Worm (Caenorhabditis elegans) whole organism, L2 larva: ENCODE measurements around the gene F48G7.4.

Source experiments
- C34F6.9 ChIP-seq: fragments of 150-350 bp; optimal IDR thresholded peaks from 2 replicates; lab custom pipeline; 2014; ENCODE audit warnings: missing biosample characterization, missing genetic modification characterization
- F13H6.1 ChIP-seq: sonication (generic microtip); optimal IDR thresholded peaks from 2 replicates; lab custom pipeline; 2016; ENCODE audit warnings: missing genetic modification characterization, missing compliant biosample characterization
- R02D3.7 ChIP-seq: fragments of 150-350 bp; optimal IDR thresholded peaks from 2 replicates; lab custom pipeline; 2014; ENCODE audit warnings: missing biosample characterization, missing genetic modification characterization
- Y55F3AM.14 ChIP-seq: fragments of 200-800 bp; sonication (Bioruptor generic); optimal IDR thresholded peaks from 2 replicates; lab custom pipeline; 2018; ENCODE audit warnings: mild to moderate bottlenecking, missing genetic modification characterization, missing compliant biosample characterization
- ZK546.5 ChIP-seq: sonication (generic microtip); optimal IDR thresholded peaks from 2 replicates; lab custom pipeline; 2017; ENCODE audit warnings: missing biosample characterization, missing genetic modification characterization
- alr-1 ChIP-seq: fragments of 150-350 bp; optimal IDR thresholded peaks from 2 replicates; lab custom pipeline; 2014; ENCODE audit warnings: missing biosample characterization, missing genetic modification characterization
- ama-1 ChIP-seq: fragments of 150-350 bp; optimal IDR thresholded peaks from 2 replicates; lab custom pipeline; 2018; ENCODE audit warnings: inconsistent platforms
- ceh-16 ChIP-seq: fragments of 150-350 bp; optimal IDR thresholded peaks from 2 replicates; lab custom pipeline; 2014; ENCODE audit warnings: missing biosample characterization, missing genetic modification characterization
- ceh-82 ChIP-seq: fragments of 150-350 bp; optimal IDR thresholded peaks from 2 replicates; lab custom pipeline; 2014; ENCODE audit warnings: missing biosample characterization, missing genetic modification characterization
- crh-2 ChIP-seq: sonication (generic microtip); optimal IDR thresholded peaks from 2 replicates; lab custom pipeline; 2017; ENCODE audit warnings: missing biosample characterization, missing genetic modification characterization
- dmd-4 ChIP-seq: sonication (generic microtip); optimal IDR thresholded peaks from 2 replicates; lab custom pipeline; 2017; ENCODE audit warnings: missing biosample characterization, missing genetic modification characterization
- egl-27 ChIP-seq: sonication (generic microtip); optimal IDR thresholded peaks from 3 replicates; lab custom pipeline; 2017; ENCODE audit warnings: missing biosample characterization, missing genetic modification reagents, missing genetic modification characterization
- elt-3 ChIP-seq: sonication (generic microtip); optimal IDR thresholded peaks from 2 replicates; lab custom pipeline; 2017; ENCODE audit warnings: missing biosample characterization, missing genetic modification characterization
- fos-1 ChIP-seq: fragments of 150-350 bp; optimal IDR thresholded peaks from 2 replicates; lab custom pipeline; 2014; ENCODE audit warnings: missing biosample characterization, missing genetic modification characterization
- gmeb-1 ChIP-seq: fragments of 150-350 bp; optimal IDR thresholded peaks from 2 replicates; lab custom pipeline; 2014; ENCODE audit warnings: missing biosample characterization, missing genetic modification characterization
- lin-11 ChIP-seq: fragments of 150-350 bp; sonication (generic microtip); optimal IDR thresholded peaks from 2 replicates; lab custom pipeline; 2014; ENCODE audit warnings: missing biosample characterization, missing genetic modification characterization, inconsistent platforms, mixed read lengths
- lin-13 ChIP-seq: fragments of 150-350 bp; optimal IDR thresholded peaks from 2 replicates; lab custom pipeline; 2014; ENCODE audit warnings: missing biosample characterization, missing genetic modification reagents, missing genetic modification characterization
- lsy-2 ChIP-seq, 2 experiments: fragments of 150-350 bp in 1 of 2; sonication (generic microtip) in 1 of 2; optimal IDR thresholded peaks; 2 replicates each; lab custom pipeline; 2014 to 2017; ENCODE audit warnings: missing biosample characterization in 2 of 2, missing genetic modification characterization in 2 of 2
- mab-5 ChIP-seq: fragments of 150-350 bp; optimal IDR thresholded peaks from 2 replicates; lab custom pipeline; 2014; ENCODE audit warnings: missing biosample characterization, missing genetic modification characterization
- mbf-1 ChIP-seq: sonication (generic microtip); optimal IDR thresholded peaks from 2 replicates; lab custom pipeline; 2017; ENCODE audit warnings: missing biosample characterization, missing genetic modification characterization
- mdl-1 ChIP-seq, 2 experiments: fragments of 150-350 bp in 1 of 2; sonication (generic microtip) in 1 of 2; optimal IDR thresholded peaks; 2 replicates each; lab custom pipeline; 2017; ENCODE audit warnings: missing biosample characterization in 2 of 2, missing genetic modification characterization in 2 of 2
- nhr-10 ChIP-seq: sonication (generic microtip); optimal IDR thresholded peaks from 2 replicates; lab custom pipeline; 2017; ENCODE audit warnings: missing biosample characterization, missing genetic modification characterization
- nhr-11 ChIP-seq: fragments of 150-350 bp; optimal IDR thresholded peaks from 2 replicates; lab custom pipeline; 2014; ENCODE audit warnings: missing biosample characterization, missing genetic modification characterization
- nhr-129 ChIP-seq: fragments of 150-350 bp; optimal IDR thresholded peaks from 2 replicates; lab custom pipeline; 2014; ENCODE audit warnings: missing biosample characterization, missing genetic modification characterization
- nhr-21 ChIP-seq: fragments of 150-350 bp; optimal IDR thresholded peaks from 2 replicates; lab custom pipeline; 2014; ENCODE audit warnings: missing biosample characterization, missing genetic modification characterization
- nhr-237 ChIP-seq: fragments of 150-350 bp; optimal IDR thresholded peaks from 2 replicates; lab custom pipeline; 2014; ENCODE audit warnings: missing biosample characterization, missing genetic modification characterization
- nhr-25 ChIP-seq: fragments of 150-350 bp; sonication (generic microtip); optimal IDR thresholded peaks from 3 replicates; lab custom pipeline; 2014; ENCODE audit warnings: missing biosample characterization, missing genetic modification characterization
- nhr-6 ChIP-seq: fragments of 150-350 bp; optimal IDR thresholded peaks from 2 replicates; lab custom pipeline; 2014; ENCODE audit warnings: missing biosample characterization, missing genetic modification characterization
- nhr-77 ChIP-seq: fragments of 150-350 bp; optimal IDR thresholded peaks from 2 replicates; lab custom pipeline; 2014; ENCODE audit warnings: missing biosample characterization, missing genetic modification characterization
- sem-4 ChIP-seq: fragments of 150-350 bp; optimal IDR thresholded peaks from 2 replicates; lab custom pipeline; 2014; ENCODE audit warnings: missing biosample characterization, missing genetic modification reagents, missing genetic modification characterization
- skn-1 ChIP-seq: sonication (generic microtip); optimal IDR thresholded peaks from 2 replicates; lab custom pipeline; 2017; ENCODE audit warnings: missing biosample characterization, missing genetic modification characterization
- sma-3 ChIP-seq: sonication (generic microtip); optimal IDR thresholded peaks from 2 replicates; lab custom pipeline; 2016; ENCODE audit warnings: missing genetic modification reagents, missing genetic modification characterization, missing compliant biosample characterization
- sma-9 ChIP-seq, 2 experiments: fragments of 150-350 bp in 1 of 2; sonication (generic microtip) in 1 of 2; optimal IDR thresholded peaks; 2 replicates each; lab custom pipeline; 2014 to 2016; ENCODE audit warnings: missing genetic modification characterization in 2 of 2, mild to moderate bottlenecking in 1 of 2, missing biosample characterization in 1 of 2, missing compliant biosample characterization in 1 of 2, missing genetic modification reagents in 1 of 2, moderate library complexity in 1 of 2
- snpc-4 ChIP-seq: fragments of 150-350 bp; optimal IDR thresholded peaks from 2 replicates; lab custom pipeline; 2014; ENCODE audit warnings: missing biosample characterization, missing genetic modification characterization
- unc-39 ChIP-seq: fragments of 150-350 bp; optimal IDR thresholded peaks from 2 replicates; lab custom pipeline; 2014; ENCODE audit warnings: missing biosample characterization, missing genetic modification characterization
- unc-55 ChIP-seq: fragments of 150-350 bp; sonication (generic microtip); optimal IDR thresholded peaks from 3 replicates; lab custom pipeline; 2014; ENCODE audit warnings: missing biosample characterization, missing genetic modification reagents, missing genetic modification characterization
- unc-62 ChIP-seq: fragments of 150-350 bp; optimal IDR thresholded peaks from 2 replicates; lab custom pipeline; 2014; ENCODE audit warnings: missing biosample characterization, missing genetic modification reagents, missing genetic modification characterization
- zag-1 ChIP-seq: fragments of 150-350 bp; optimal IDR thresholded peaks from 2 replicates; lab custom pipeline; 2014; ENCODE audit warnings: missing biosample characterization, missing genetic modification characterization
- ztf-1 ChIP-seq: fragments of 200-800 bp; sonication (Bioruptor generic); conservative IDR thresholded peaks from 2 replicates; pipeline ENCODE4 v1.3.6; 2022; ENCODE audit warnings: missing genetic modification characterization, missing compliant biosample characterization
- ztf-11 ChIP-seq: sonication (generic microtip); optimal IDR thresholded peaks from 2 replicates; lab custom pipeline; 2017; ENCODE audit warnings: missing biosample characterization, missing genetic modification characterization
- ztf-4 ChIP-seq: fragments of 150-350 bp; optimal IDR thresholded peaks from 2 replicates; lab custom pipeline; 2014; ENCODE audit warnings: missing biosample characterization, missing genetic modification characterization

The F48G7.4 gene

ce11 chrV:619054-619453 is at the start of gene F48G7.4:
Gene F48G7.4, plus strand, starts transcription at chrV:619453.
- no peak for TF ChIP-seq ama-1 (lab: Kevin White, UChicago)
- peak; percentile 79 for TF ChIP-seq fos-1
- TF ChIP-seq nhr-129 (tag; lab: Kevin White, UChicago) = peak; percentile 67
- TF ChIP-seq unc-55 (GFP tag; lab: Kevin White, UChicago) = peak; percentile 92
- TF ChIP-seq gmeb-1 = peak; percentile 8
- peak; percentile 51 for TF ChIP-seq nhr-25
- peak; percentile 51 for TF ChIP-seq sem-4 (tag; lab: Kevin White, UChicago)
- TF ChIP-seq elt-3 (tag; lab: Kevin White, UChicago) = no peak
- peak; percentile 67 for TF ChIP-seq crh-2 (tag; lab: Kevin White, UChicago)
- no peak for TF ChIP-seq R02D3.7
- no peak for TF ChIP-seq nhr-237 (tag; lab: Kevin White, UChicago)
- TF ChIP-seq lsy-2 (tag; optimal IDR thresholded peaks at IDR 0.05; lab: Kevin White, UChicago) = peak in 1 of 2 experiments; percentile 83
- TF ChIP-seq snpc-4 (tag; lab: Kevin White, UChicago) = peak; percentile 32
- no peak for TF ChIP-seq nhr-11 (tag; lab: Kevin White, UChicago)
- no peak for TF ChIP-seq lin-11
- TF ChIP-seq C34F6.9 (tag; lab: Kevin White, UChicago) = peak; percentile 88
- no peak for TF ChIP-seq alr-1 (tag; lab: Kevin White, UChicago)
- TF ChIP-seq unc-62 (GFP tag; lab: Kevin White, UChicago) = peak; percentile 58
- peak; percentile 25 for TF ChIP-seq ztf-4
- TF ChIP-seq skn-1 (tag; lab: Kevin White, UChicago) = no peak
- no peak for TF ChIP-seq dmd-4 (tag; lab: Kevin White, UChicago)
- peak; percentile 44 for TF ChIP-seq lin-13
- peak; percentile 91 for TF ChIP-seq sma-9 (GFP tag; optimal IDR thresholded peaks at IDR 0.05; lab: Kevin White, UChicago)
- TF ChIP-seq sma-9 (tag; optimal IDR thresholded peaks at IDR 0.05; lab: Kevin White, UChicago) = no peak
- TF ChIP-seq unc-39 (tag; lab: Kevin White, UChicago) = no peak
- peak; percentile 8 for TF ChIP-seq mab-5 (tag; lab: Kevin White, UChicago)
- TF ChIP-seq nhr-10 (tag; lab: Kevin White, UChicago) = no peak
- no peak for TF ChIP-seq ztf-11
- TF ChIP-seq nhr-6 = peak; percentile 87
- peak; percentile 32 to 50 for TF ChIP-seq mdl-1 (tag; optimal IDR thresholded peaks at IDR 0.05; lab: Kevin White, UChicago)
- no peak for TF ChIP-seq ztf-1 (GFP tag; lab: Robert Waterston, UW)
- TF ChIP-seq ceh-82 (tag; lab: Kevin White, UChicago) = no peak
- TF ChIP-seq zag-1 = peak; percentile 84
- peak; percentile 53 for TF ChIP-seq nhr-21 (tag; lab: Kevin White, UChicago)
- peak; percentile 74 for TF ChIP-seq F13H6.1
- peak; percentile 68 for TF ChIP-seq Y55F3AM.14
- peak; percentile 1 for TF ChIP-seq sma-3 (GFP tag; lab: Kevin White, UChicago)
- peak; percentile 82 for TF ChIP-seq egl-27 (tag; lab: Kevin White, UChicago)
- TF ChIP-seq nhr-77 (tag; lab: Kevin White, UChicago) = no peak

ce11 chrV:574639-575038 is 44.6 kb upstream of the F48G7.4 start, which contains the start of gene C14C6.13:
Gene C14C6.13, minus strand, starts transcription at chrV:574739.
- TF ChIP-seq nhr-237 (tag; lab: Kevin White, UChicago) (no peak), unc-62 (GFP tag; lab: Kevin White, UChicago) (no peak), gmeb-1 (no peak)
- TF ChIP-seq, all 48 proteins: peak for 0

DNA sequence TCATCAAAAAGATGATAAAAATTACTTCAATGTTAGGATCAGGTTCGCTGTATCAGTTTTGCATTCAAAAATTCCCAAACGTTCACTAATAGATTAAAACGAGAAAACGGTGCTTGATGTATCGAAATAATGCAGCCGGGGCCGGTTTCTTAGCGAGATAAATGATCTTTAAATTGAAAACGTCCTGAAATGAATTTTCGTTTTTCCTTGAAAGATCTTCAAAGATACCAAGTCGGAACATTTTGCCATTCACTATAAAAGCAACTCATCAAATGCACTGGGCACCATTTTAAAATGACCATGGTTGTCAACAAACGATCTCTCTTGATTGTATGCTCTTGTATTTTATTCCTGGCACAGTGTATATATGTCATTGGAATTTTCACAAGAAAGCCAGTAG is 43.2 kb upstream of the F48G7.4 start, which contains the start of gene K06H6.5:
Gene K06H6.5 (plus strand): TSS at position 301 of the 400 bp plus-strand sequence.
- TF ChIP-seq nhr-11 (tag; lab: Kevin White, UChicago) (no peak), nhr-25 (no peak), ceh-16 (tag; lab: Kevin White, UChicago) (no peak), R02D3.7 (no peak), fos-1 (no peak), ztf-1 (GFP tag; lab: Robert Waterston, UW) (no peak), lin-13 (no peak), sem-4 (tag; lab: Kevin White, UChicago) (no peak)

ce11 chrV:576918-577317 is 42.3 kb upstream of the F48G7.4 start:
- TF ChIP-seq nhr-10 (tag; lab: Kevin White, UChicago) (no peak), sem-4 (tag; lab: Kevin White, UChicago) (no peak), elt-3 (tag; lab: Kevin White, UChicago) (no peak), ZK546.5 (tag; lab: Kevin White, UChicago) (no peak), nhr-129 (tag; lab: Kevin White, UChicago) (no peak), mbf-1 (no peak), nhr-21 (tag; lab: Kevin White, UChicago) (no peak)
